Fruit fly (Drosophila melanogaster) whole organism, embryonic: Measurements from ENCODE around the gene br.

Experiments used
- Abd-B ChIP-seq: fragments of 200-800 bp; sonication (Bioruptor generic); optimal IDR thresholded peaks from 2 replicates; lab custom pipeline; 2018; ENCODE audit warnings: missing biosample characterization, mild to moderate bottlenecking, missing genetic modification characterization, moderate library complexity
- CG2129 ChIP-seq: fragments of 200-800 bp; sonication (Bioruptor generic); IDR thresholded peaks from 2 replicates; pipeline ENCODE4 v1.3.6; 2022; ENCODE audit warnings: missing biosample characterization, missing genetic modification characterization; ENCODE audit not compliant: partially characterized antibody
- E2f2 ChIP-seq: fragments of 200-800 bp; sonication (Bioruptor generic); IDR thresholded peaks from 2 replicates; pipeline ENCODE4 v1.3.6; 2022; ENCODE audit warnings: missing biosample characterization, missing genetic modification characterization
- HmgZ ChIP-seq: fragments of 200-800 bp; sonication (Bioruptor generic); optimal IDR thresholded peaks from 2 replicates; lab custom pipeline; 2018; ENCODE audit warnings: missing biosample characterization, mild to moderate bottlenecking, missing genetic modification characterization
- Hr51 ChIP-seq, 2 experiments: fragments of 200-800 bp; sonication (Bioruptor generic); optimal IDR thresholded peaks; 2 replicates in 1 of 2; 3 replicates in 1 of 2; lab custom pipeline; 2016 to 2018; ENCODE audit warnings: missing biosample characterization in 2 of 2, missing genetic modification characterization in 2 of 2, mild to moderate bottlenecking in 1 of 2, moderate library complexity in 1 of 2
- Myb ChIP-seq: fragments of 200-800 bp; sonication (Bioruptor generic); optimal IDR thresholded peaks from 2 replicates; lab custom pipeline; 2016; ENCODE audit warnings: missing biosample characterization, missing genetic modification characterization
- Sox102F ChIP-seq: fragments of 200-800 bp; sonication (Bioruptor generic); optimal IDR thresholded peaks from 2 replicates; lab custom pipeline; 2018; ENCODE audit warnings: missing biosample characterization, mild to moderate bottlenecking, missing genetic modification characterization, moderate library complexity

- TF ChIP-seq HmgZ (tag; lab: Kevin White, UChicago) (no peak), E2f2 (no peak), Hr51 (GFP tag; optimal IDR thresholded peaks at IDR 0.05; lab: Kevin White, UChicago) (no peak), Myb (GFP tag; lab: Kevin White, UChicago) (no peak), CG2129 (GFP tag; lab: Robert Waterston, UW) (no peak), Abd-B (no peak), Sox102F (GFP tag; lab: Kevin White, UChicago) (no peak)
Observed at dm6 chrX:1623655-1624054, 48.7 kb downstream of the br start.
